Worm (Caenorhabditis elegans) whole organism, late embryonic: ENCODE measurements around the gene F58F9.1.
"Not testable (repeated sequence)": the region's sequence is repeated elsewhere in the genome, so short reads cannot be mapped to it uniquely, and the experiment has no call there.

Experiments
- K09A11.1 ChIP-seq: sonication (generic microtip); optimal IDR thresholded peaks from 2 replicates; lab custom pipeline; 2017; ENCODE audit warnings: antibody characterized with exemption, mild to moderate bottlenecking, missing genetic modification characterization, missing compliant biosample characterization; ENCODE audit not compliant: insufficient read depth
- Y22D7AL.16 ChIP-seq: sonication (generic microtip); optimal IDR thresholded peaks from 2 replicates; lab custom pipeline; 2016; ENCODE audit warnings: missing genetic modification characterization, missing compliant biosample characterization
- ama-1 ChIP-seq: fragments of 150-350 bp; optimal IDR thresholded peaks from 2 replicates; lab custom pipeline; 2014
- ceh-14 ChIP-seq: sonication (generic microtip); optimal IDR thresholded peaks from 2 replicates; lab custom pipeline; 2016; ENCODE audit warnings: missing genotype, missing genetic modification characterization, missing compliant biosample characterization
- ceh-18 ChIP-seq: sonication (generic microtip); optimal IDR thresholded peaks from 2 replicates; lab custom pipeline; 2016; ENCODE audit warnings: missing genetic modification characterization, missing compliant biosample characterization
- ceh-19 ChIP-seq: fragments of 200-800 bp; sonication (Bioruptor generic); optimal IDR thresholded peaks from 2 replicates; lab custom pipeline; 2018; ENCODE audit warnings: mild to moderate bottlenecking, missing genetic modification characterization, missing compliant biosample characterization
- ceh-2 ChIP-seq: sonication (generic microtip); optimal IDR thresholded peaks from 2 replicates; lab custom pipeline; 2016; ENCODE audit warnings: missing genotype, missing genetic modification characterization, missing compliant biosample characterization
- ceh-30 ChIP-seq: fragments of 150-350 bp; optimal IDR thresholded peaks from 2 replicates; lab custom pipeline; 2014; ENCODE audit warnings: missing biosample characterization, missing genetic modification characterization
- ceh-31 ChIP-seq: sonication (generic microtip); optimal IDR thresholded peaks from 2 replicates; lab custom pipeline; 2016; ENCODE audit warnings: missing genetic modification characterization, missing compliant biosample characterization
- ceh-45 ChIP-seq: fragments of 200-800 bp; sonication (Bioruptor generic); IDR thresholded peaks from 2 replicates; pipeline ENCODE4 v1.3.6; 2022; ENCODE audit warnings: missing genetic modification reagents, missing genetic modification characterization, missing compliant biosample characterization
- ceh-48 ChIP-seq: sonication (generic microtip); optimal IDR thresholded peaks from 2 replicates; lab custom pipeline; 2016; ENCODE audit warnings: missing genetic modification characterization, inconsistent platforms, missing compliant biosample characterization
- ceh-6 ChIP-seq: fragments of 200-800 bp; sonication (Bioruptor generic); optimal IDR thresholded peaks from 2 replicates; lab custom pipeline; 2018; ENCODE audit warnings: mild to moderate bottlenecking, missing genetic modification characterization, missing compliant biosample characterization
- ceh-9 ChIP-seq: sonication (generic microtip); optimal IDR thresholded peaks from 2 replicates; lab custom pipeline; 2016; ENCODE audit warnings: mild to moderate bottlenecking, missing genetic modification characterization, inconsistent platforms, missing compliant biosample characterization
- che-1 ChIP-seq: sonication (generic microtip); optimal IDR thresholded peaks from 2 replicates; lab custom pipeline; 2016; ENCODE audit warnings: mild to moderate bottlenecking, missing genetic modification characterization, missing compliant biosample characterization
- elt-2 ChIP-seq: sonication (generic microtip); optimal IDR thresholded peaks from 2 replicates; lab custom pipeline; 2016; ENCODE audit warnings: missing genetic modification reagents, missing genetic modification characterization, missing compliant biosample characterization
- fax-1 ChIP-seq: sonication (generic microtip); optimal IDR thresholded peaks from 2 replicates; lab custom pipeline; 2016; ENCODE audit warnings: missing genotype, missing genetic modification characterization, missing compliant biosample characterization
- gmeb-2 ChIP-seq: sonication (generic microtip); optimal IDR thresholded peaks from 2 replicates; lab custom pipeline; 2016; ENCODE audit warnings: missing genetic modification characterization, inconsistent platforms, missing compliant biosample characterization
- hlh-15 ChIP-seq: sonication (generic microtip); optimal IDR thresholded peaks from 2 replicates; lab custom pipeline; 2016; ENCODE audit warnings: missing genetic modification characterization, missing compliant biosample characterization
- hlh-6 ChIP-seq: sonication (generic microtip); optimal IDR thresholded peaks from 2 replicates; lab custom pipeline; 2016; ENCODE audit warnings: missing genotype, missing genetic modification characterization, missing compliant biosample characterization
- madf-2 ChIP-seq: sonication (generic microtip); optimal IDR thresholded peaks from 2 replicates; lab custom pipeline; 2017; ENCODE audit warnings: missing genetic modification characterization, missing compliant biosample characterization
- nfya-1 ChIP-seq: sonication (generic microtip); optimal IDR thresholded peaks from 2 replicates; lab custom pipeline; 2017; ENCODE audit warnings: missing genetic modification characterization, mild to moderate bottlenecking, missing compliant biosample characterization, antibody characterized with exemption, moderate library complexity
- nhr-232 ChIP-seq: sonication (generic microtip); optimal IDR thresholded peaks from 2 replicates; lab custom pipeline; 2016; ENCODE audit warnings: missing genetic modification characterization, missing compliant biosample characterization
- odd-2 ChIP-seq: sonication (generic microtip); optimal IDR thresholded peaks from 2 replicates; lab custom pipeline; 2017; ENCODE audit warnings: antibody characterized with exemption, mild to moderate bottlenecking, missing genetic modification characterization, missing compliant biosample characterization
- pax-1 ChIP-seq: fragments of 150-350 bp; optimal IDR thresholded peaks from 2 replicates; lab custom pipeline; 2014; ENCODE audit warnings: missing biosample characterization, missing genetic modification characterization
- pha-2 ChIP-seq: sonication (generic microtip); optimal IDR thresholded peaks from 2 replicates; lab custom pipeline; 2017; ENCODE audit warnings: mild to moderate bottlenecking, missing genetic modification characterization, missing compliant biosample characterization
- pha-4 ChIP-seq: fragments of 150-350 bp; optimal IDR thresholded peaks from 2 replicates; lab custom pipeline; 2018; ENCODE audit warnings: missing biosample characterization, missing genetic modification reagents, missing genetic modification characterization
- rnt-1 ChIP-seq: sonication (generic microtip); optimal IDR thresholded peaks from 2 replicates; lab custom pipeline; 2016; ENCODE audit warnings: missing genetic modification characterization, missing compliant biosample characterization
- sox-4 ChIP-seq: sonication (generic microtip); optimal IDR thresholded peaks from 2 replicates; lab custom pipeline; 2017; ENCODE audit warnings: mild to moderate bottlenecking, missing genetic modification characterization, inconsistent platforms, missing compliant biosample characterization
- unc-3 ChIP-seq, 2 experiments: fragments of 200-800 bp in 1 of 2; sonication (Bioruptor generic) in 1 of 2; sonication (generic microtip) in 1 of 2; conservative IDR thresholded peaks in 1 of 2; optimal IDR thresholded peaks in 1 of 2; 2 replicates each; pipeline versions ENCODE4 v1.3.6 to Lab custom; 2016 to 2022; ENCODE audit warnings: missing compliant biosample characterization in 2 of 2, missing genetic modification characterization in 2 of 2, missing genetic modification reagents in 1 of 2
- unc-42 ChIP-seq: sonication (generic microtip); optimal IDR thresholded peaks from 2 replicates; lab custom pipeline; 2016; ENCODE audit warnings: missing genotype, missing genetic modification characterization, missing compliant biosample characterization
- unc-55 ChIP-seq: sonication (generic microtip); optimal IDR thresholded peaks from 2 replicates; lab custom pipeline; 2017; ENCODE audit warnings: missing biosample characterization, missing genetic modification reagents, missing genetic modification characterization
- unc-86 ChIP-seq: sonication (generic microtip); optimal IDR thresholded peaks from 2 replicates; lab custom pipeline; 2016; ENCODE audit warnings: missing genetic modification characterization, missing compliant biosample characterization

Gene F58F9.1

ce11 chrIV:6206294-6206776 is 43.3 kb upstream of the F58F9.1 start, which contains the start of gene C49A9.10 (continued):
- TF ChIP-seq ceh-6 (GFP tag; lab: Kevin White, UChicago) (no peak), ceh-45 (GFP tag; lab: Robert Waterston, UW) (0 out of 2 replicates have a peak, but pooled peaks have one; percentile 35), unc-3 (GFP tag; conservative IDR thresholded peaks at IDR 0.05; lab: Robert Waterston, UW) (peak; percentile 73), unc-3 (tag; optimal IDR thresholded peaks at IDR 0.05; lab: Kevin White, UChicago) (no peak), madf-2 (peak; percentile 15), pha-2 (tag; lab: Kevin White, UChicago) (peak; percentile 28), unc-86 (tag; lab: Kevin White, UChicago) (peak; percentile 50), che-1 (tag; lab: Kevin White, UChicago) (no peak), pax-1 (no peak), ceh-30 (tag; lab: Kevin White, UChicago) (no peak), fax-1 (tag; lab: Kevin White, UChicago) (peak; percentile 70), nfya-1 (tag; lab: Kevin White, UChicago) (peak; percentile 50), ama-1 (lab: Kevin White, UChicago) (no peak), ceh-31 (tag; lab: Kevin White, UChicago) (peak; percentile 96), rnt-1 (tag; lab: Kevin White, UChicago) (peak; percentile 68), elt-2 (peak; percentile 77)

ce11 chrIV:6209337-6209736 is 40.3 kb upstream of the F58F9.1 start:
- no peak for TF ChIP-seq nhr-232 (tag; lab: Kevin White, UChicago)
- no peak for TF ChIP-seq odd-2
- no peak for TF ChIP-seq gmeb-2 (tag; lab: Kevin White, UChicago)
- TF ChIP-seq, all 69 proteins: peak for 0

DNA sequence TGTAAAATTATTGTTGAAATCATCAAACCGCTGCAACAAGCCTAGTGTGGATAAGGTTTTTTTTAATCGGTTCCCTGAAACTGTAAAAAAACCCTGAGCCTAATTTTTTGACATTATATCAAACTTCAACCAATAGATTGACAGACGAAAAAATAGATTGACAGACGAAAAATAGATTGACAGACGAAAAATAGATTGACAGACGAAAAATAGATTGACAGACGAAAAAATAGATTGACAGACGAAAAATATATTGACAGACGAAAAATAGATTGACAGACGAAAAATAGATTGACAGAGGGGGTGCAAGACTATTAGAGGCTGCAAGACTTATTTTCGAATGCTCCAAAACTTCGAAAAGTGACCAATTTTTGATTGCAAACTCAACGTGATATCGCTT is 39.7 kb upstream of the F58F9.1 start:
- TF ChIP-seq ceh-45 (GFP tag; lab: Robert Waterston, UW) (peak; percentile 7; the same call in 1 of the 2 replicates), unc-3 (GFP tag; conservative IDR thresholded peaks at IDR 0.05; lab: Robert Waterston, UW) (peak; percentile 34; the same call in 1 of the 2 replicates)
- not testable (repeated sequence) for TF ChIP-seq unc-3 (tag; optimal IDR thresholded peaks at IDR 0.05; lab: Kevin White, UChicago)
- TF ChIP-seq, all 69 proteins: peak for 2; not testable (repeated sequence) for 67

DNA sequence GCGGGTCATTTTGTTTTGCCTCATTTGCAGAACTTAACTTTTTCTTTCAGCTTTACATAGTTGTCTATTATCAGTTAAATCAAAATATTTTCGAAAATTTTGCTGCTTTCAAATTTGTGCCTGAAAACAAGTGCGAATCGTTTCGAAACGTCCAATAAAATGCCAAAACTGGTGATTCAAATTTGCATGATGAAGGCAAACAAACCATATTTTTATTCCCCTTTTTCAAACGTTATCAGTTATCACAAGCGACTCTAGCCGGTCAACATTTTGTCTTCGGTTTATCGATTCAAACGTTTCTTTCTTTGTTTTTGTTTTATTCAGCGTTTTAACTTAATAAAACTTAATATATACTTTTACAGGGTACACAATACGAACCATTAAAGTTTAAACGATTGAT is 39.1 kb upstream of the F58F9.1 start, which contains the start of the genes ugt-24 and C49A9.6:
Gene ugt-24 (minus strand): TSS at position 147 of the 400 bp plus-strand sequence.
Gene C49A9.6 (plus strand): TSS at position 363 of the 400 bp plus-strand sequence.
- TF ChIP-seq unc-42 (tag; lab: Kevin White, UChicago): no peak
- no peak for TF ChIP-seq ceh-30 (tag; lab: Kevin White, UChicago)
- TF ChIP-seq sox-4: no peak
- no peak for TF ChIP-seq hlh-6 (tag; lab: Kevin White, UChicago)
- no peak for TF ChIP-seq ceh-48
- TF ChIP-seq hlh-15 (tag; lab: Kevin White, UChicago): no peak
- no peak for TF ChIP-seq rnt-1 (tag; lab: Kevin White, UChicago)
- no peak for TF ChIP-seq ceh-14
- no peak for TF ChIP-seq unc-55 (GFP tag; lab: Kevin White, UChicago)
- no peak for TF ChIP-seq gmeb-2 (tag; lab: Kevin White, UChicago)
- TF ChIP-seq ceh-9 (tag; lab: Kevin White, UChicago): no peak
- no peak for TF ChIP-seq ceh-2 (tag; lab: Kevin White, UChicago)
- TF ChIP-seq K09A11.1 (tag; lab: Kevin White, UChicago): no peak

DNA sequence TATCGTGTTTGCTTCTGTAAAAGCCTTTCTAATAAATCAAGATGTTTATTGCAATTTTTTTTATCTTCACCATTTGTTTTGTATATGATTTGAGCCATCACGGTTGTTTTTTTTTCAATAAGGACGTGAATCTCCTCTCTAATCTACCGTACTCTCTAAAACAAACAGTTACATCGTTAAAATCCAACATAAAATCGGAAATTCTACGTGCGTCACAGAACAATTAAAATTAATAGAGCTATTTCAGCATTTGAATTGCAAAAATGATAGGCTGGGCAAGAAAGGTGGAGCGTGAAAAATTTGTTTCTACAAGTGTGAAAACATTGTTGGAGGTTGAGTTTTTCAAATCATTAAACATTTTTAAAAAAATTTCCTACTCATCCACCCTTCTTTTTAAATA is 36.2 kb upstream of the F58F9.1 start, which contains the start of gene C49A9.5:
Gene C49A9.5 (plus strand): TSS at position 271 of the 400 bp plus-strand sequence.
- no peak for TF ChIP-seq ceh-19 (GFP tag; lab: Kevin White, UChicago)

ce11 chrIV:6217066-6217465 is 32.6 kb upstream of the F58F9.1 start, which contains the start of gene C49A9.9:
TSS of gene C49A9.9 (plus strand) at chrIV:6217372.
- no peak for TF ChIP-seq ceh-18 (tag; lab: Kevin White, UChicago)
- TF ChIP-seq ceh-48: no peak
- no peak for TF ChIP-seq Y22D7AL.16 (tag; lab: Kevin White, UChicago)
- no peak for TF ChIP-seq unc-86 (tag; lab: Kevin White, UChicago)
- no peak for TF ChIP-seq pha-4 (tag; lab: Kevin White, UChicago)
